Worm (Caenorhabditis elegans): ENCODE measurements around the gene srh-296.

DNA sequence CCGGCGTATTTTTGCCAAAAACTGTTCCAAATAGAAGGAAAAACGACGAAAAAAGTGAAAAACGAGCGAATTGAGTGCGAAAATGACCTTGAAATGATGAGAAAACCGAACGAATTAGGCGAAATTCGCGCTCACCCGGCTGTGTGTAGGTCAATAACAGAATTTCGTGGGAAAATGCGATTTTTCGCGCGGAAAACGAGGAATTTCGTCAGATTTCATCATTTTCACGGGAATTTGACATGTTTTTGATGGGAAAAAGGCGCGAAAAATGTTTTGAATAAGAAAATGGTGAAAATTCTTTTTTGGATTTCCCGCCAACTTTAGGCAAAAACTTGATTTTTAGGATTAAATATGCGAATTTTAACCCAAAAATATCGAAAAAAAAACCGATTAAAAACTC lies 48.9 kb downstream of the srh-296 start:
- TF ChIP-seq nhr-12 (tag; optimal IDR thresholded peaks at IDR 0.05): no peak
- no peak for TF ChIP-seq nhr-237 (tag; optimal IDR thresholded peaks at IDR 0.05)
- no peak for TF ChIP-seq elt-1 (tag; optimal IDR thresholded peaks at IDR 0.05; ENCODE audit: borderline replicate concordance, insufficient read depth)
- no peak for TF ChIP-seq snpc-4 (tag; optimal IDR thresholded peaks at IDR 0.05)
- no peak for TF ChIP-seq ztf-11 (tag; optimal IDR thresholded peaks at IDR 0.05)
- TF ChIP-seq mep-1 (tag; optimal IDR thresholded peaks at IDR 0.05): no peak
- no peak for TF ChIP-seq ces-1 (GFP tag; optimal IDR thresholded peaks at IDR 0.05)
- TF ChIP-seq lin-13 (tag; optimal IDR thresholded peaks at IDR 0.05): no peak
